Fruit fly (Drosophila melanogaster): ENCODE results near the gene CG7115.

dm6 chr2L:7838024-7838423 lies 17.1 kb downstream of the CG7115 start:
- TF ChIP-seq ham (GFP tag; IDR thresholded peaks at IDR 0.05) (no peak), tap (tag; optimal IDR thresholded peaks at IDR 0.05) (no peak), sima (GFP tag; optimal IDR thresholded peaks at IDR 0.05) (no peak), Sry-δ (GFP tag; optimal IDR thresholded peaks at IDR 0.05) (no peak), CG7786 (GFP tag; optimal IDR thresholded peaks at IDR 0.05) (no peak), Scr (GFP tag; IDR thresholded peaks at IDR 0.05; ENCODE audit: partially characterized antibody) (no peak), CrebB (tag; optimal IDR thresholded peaks at IDR 0.05) (no peak), Dfd (GFP tag; optimal IDR thresholded peaks at IDR 0.05) (no peak), pfk (GFP tag; optimal IDR thresholded peaks at IDR 0.05) (no peak), CG13775 (GFP tag; optimal IDR thresholded peaks at IDR 0.05) (no peak), dysf (GFP tag; IDR thresholded peaks at IDR 0.05) (peak; percentile 34; the same call in 1 of the 3 replicates), Trl (optimal IDR thresholded peaks at IDR 0.05) (no peak), Trl (GFP tag; optimal IDR thresholded peaks at IDR 0.05) (no peak), prd (optimal IDR thresholded peaks at IDR 0.05) (no peak), prd (GFP tag; IDR thresholded peaks at IDR 0.05) (no peak)
